Worm (Caenorhabditis elegans) whole organism, late embryonic: ENCODE results near the gene F44F4.3.

Source experiments
- C38D4.7 ChIP-seq: fragments of 200-800 bp; sonication (Bioruptor generic); optimal IDR thresholded peaks from 2 replicates; lab custom pipeline; 2018; ENCODE audit warnings: mild to moderate bottlenecking, missing genetic modification characterization, moderate library complexity, missing compliant biosample characterization
- F13H6.1 ChIP-seq: sonication (generic microtip); optimal IDR thresholded peaks from 2 replicates; lab custom pipeline; 2016; ENCODE audit warnings: missing genetic modification characterization, missing compliant biosample characterization
- K09A11.1 ChIP-seq: sonication (generic microtip); optimal IDR thresholded peaks from 2 replicates; lab custom pipeline; 2017; ENCODE audit warnings: antibody characterized with exemption, mild to moderate bottlenecking, missing genetic modification characterization, missing compliant biosample characterization; ENCODE audit not compliant: insufficient read depth
- T23F11.4 ChIP-seq: fragments of 200-800 bp; sonication (Bioruptor generic); optimal IDR thresholded peaks from 2 replicates; lab custom pipeline; 2018; ENCODE audit warnings: mild to moderate bottlenecking, missing genetic modification characterization, missing compliant biosample characterization
- ama-1 ChIP-seq: fragments of 150-350 bp; optimal IDR thresholded peaks from 2 replicates; lab custom pipeline; 2014
- ceh-18 ChIP-seq: sonication (generic microtip); optimal IDR thresholded peaks from 2 replicates; lab custom pipeline; 2016; ENCODE audit warnings: missing genetic modification characterization, missing compliant biosample characterization
- ceh-2 ChIP-seq: sonication (generic microtip); optimal IDR thresholded peaks from 2 replicates; lab custom pipeline; 2016; ENCODE audit warnings: missing genotype, missing genetic modification characterization, missing compliant biosample characterization
- ceh-22 ChIP-seq: sonication (generic microtip); optimal IDR thresholded peaks from 2 replicates; lab custom pipeline; 2017; ENCODE audit warnings: missing biosample characterization, missing genetic modification characterization
- ceh-24 ChIP-seq: sonication (generic microtip); optimal IDR thresholded peaks from 2 replicates; lab custom pipeline; 2016; ENCODE audit warnings: mild to moderate bottlenecking, missing genetic modification characterization, missing compliant biosample characterization
- ceh-30 ChIP-seq: fragments of 150-350 bp; optimal IDR thresholded peaks from 2 replicates; lab custom pipeline; 2014; ENCODE audit warnings: missing biosample characterization, missing genetic modification characterization
- ceh-31 ChIP-seq: sonication (generic microtip); optimal IDR thresholded peaks from 2 replicates; lab custom pipeline; 2016; ENCODE audit warnings: missing genetic modification characterization, missing compliant biosample characterization
- ceh-45 ChIP-seq: fragments of 200-800 bp; sonication (Bioruptor generic); IDR thresholded peaks from 2 replicates; pipeline ENCODE4 v1.3.6; 2022; ENCODE audit warnings: missing genetic modification reagents, missing genetic modification characterization, missing compliant biosample characterization
- ceh-48 ChIP-seq: sonication (generic microtip); optimal IDR thresholded peaks from 2 replicates; lab custom pipeline; 2016; ENCODE audit warnings: missing genetic modification characterization, inconsistent platforms, missing compliant biosample characterization
- dmd-4 ChIP-seq: sonication (generic microtip); optimal IDR thresholded peaks from 2 replicates; lab custom pipeline; 2016; ENCODE audit warnings: borderline replicate concordance, missing genetic modification characterization, missing compliant biosample characterization
- dve-1 ChIP-seq: sonication (generic microtip); optimal IDR thresholded peaks from 2 replicates; lab custom pipeline; 2017; ENCODE audit warnings: antibody characterized with exemption, mild to moderate bottlenecking, missing genetic modification characterization, missing compliant biosample characterization
- ets-4 ChIP-seq: sonication (generic microtip); optimal IDR thresholded peaks from 2 replicates; lab custom pipeline; 2016; ENCODE audit warnings: missing genetic modification characterization, missing compliant biosample characterization
- fax-1 ChIP-seq: sonication (generic microtip); optimal IDR thresholded peaks from 2 replicates; lab custom pipeline; 2016; ENCODE audit warnings: missing genotype, missing genetic modification characterization, missing compliant biosample characterization
- hlh-13 ChIP-seq: fragments of 200-800 bp; sonication (Bioruptor generic); optimal IDR thresholded peaks from 2 replicates; lab custom pipeline; 2018; ENCODE audit warnings: mild to moderate bottlenecking, missing genetic modification characterization, missing compliant biosample characterization
- hlh-15 ChIP-seq: sonication (generic microtip); optimal IDR thresholded peaks from 2 replicates; lab custom pipeline; 2016; ENCODE audit warnings: missing genetic modification characterization, missing compliant biosample characterization
- hlh-30 ChIP-seq: sonication (generic microtip); optimal IDR thresholded peaks from 2 replicates; lab custom pipeline; 2017; ENCODE audit warnings: antibody characterized with exemption, missing genetic modification characterization, missing compliant biosample characterization; ENCODE audit not compliant: insufficient read depth
- hlh-6 ChIP-seq: sonication (generic microtip); optimal IDR thresholded peaks from 2 replicates; lab custom pipeline; 2016; ENCODE audit warnings: missing genotype, missing genetic modification characterization, missing compliant biosample characterization
- hlh-8 ChIP-seq: sonication (generic microtip); optimal IDR thresholded peaks from 2 replicates; lab custom pipeline; 2016; ENCODE audit warnings: missing genotype, missing genetic modification characterization, missing compliant biosample characterization
- lim-6 ChIP-seq: sonication (generic microtip); optimal IDR thresholded peaks from 2 replicates; lab custom pipeline; 2016; ENCODE audit warnings: missing genetic modification characterization, missing compliant biosample characterization
- madf-2 ChIP-seq: sonication (generic microtip); optimal IDR thresholded peaks from 2 replicates; lab custom pipeline; 2017; ENCODE audit warnings: missing genetic modification characterization, missing compliant biosample characterization
- mec-3 ChIP-seq: sonication (generic microtip); optimal IDR thresholded peaks from 2 replicates; lab custom pipeline; 2016; ENCODE audit warnings: borderline replicate concordance, missing genetic modification characterization, missing compliant biosample characterization
- nfya-1 ChIP-seq: sonication (generic microtip); optimal IDR thresholded peaks from 2 replicates; lab custom pipeline; 2017; ENCODE audit warnings: missing genetic modification characterization, mild to moderate bottlenecking, missing compliant biosample characterization, antibody characterized with exemption, moderate library complexity
- nhr-232 ChIP-seq: sonication (generic microtip); optimal IDR thresholded peaks from 2 replicates; lab custom pipeline; 2016; ENCODE audit warnings: missing genetic modification characterization, missing compliant biosample characterization
- npax-4 ChIP-seq: sonication (generic microtip); optimal IDR thresholded peaks from 2 replicates; lab custom pipeline; 2016; ENCODE audit warnings: missing genetic modification characterization, missing compliant biosample characterization
- odd-2 ChIP-seq: sonication (generic microtip); optimal IDR thresholded peaks from 2 replicates; lab custom pipeline; 2017; ENCODE audit warnings: antibody characterized with exemption, mild to moderate bottlenecking, missing genetic modification characterization, missing compliant biosample characterization
- pag-3 ChIP-seq: sonication (generic microtip); optimal IDR thresholded peaks from 2 replicates; lab custom pipeline; 2016; ENCODE audit warnings: missing compliant biosample characterization, missing genetic modification characterization, borderline replicate concordance
- pax-1 ChIP-seq: fragments of 150-350 bp; optimal IDR thresholded peaks from 2 replicates; lab custom pipeline; 2014; ENCODE audit warnings: missing biosample characterization, missing genetic modification characterization
- pha-2 ChIP-seq: sonication (generic microtip); optimal IDR thresholded peaks from 2 replicates; lab custom pipeline; 2017; ENCODE audit warnings: mild to moderate bottlenecking, missing genetic modification characterization, missing compliant biosample characterization
- pha-4 ChIP-seq: fragments of 150-350 bp; optimal IDR thresholded peaks from 2 replicates; lab custom pipeline; 2018; ENCODE audit warnings: missing biosample characterization, missing genetic modification reagents, missing genetic modification characterization
- ref-2 ChIP-seq: sonication (generic microtip); optimal IDR thresholded peaks from 2 replicates; lab custom pipeline; 2016; ENCODE audit warnings: missing genetic modification characterization, missing compliant biosample characterization
- sdc-2 ChIP-seq: sonication (generic microtip); optimal IDR thresholded peaks from 2 replicates; lab custom pipeline; 2016; ENCODE audit warnings: missing genotype, missing genetic modification characterization, missing compliant biosample characterization
- tbx-2 ChIP-seq: sonication (generic microtip); optimal IDR thresholded peaks from 2 replicates; lab custom pipeline; 2016; ENCODE audit warnings: missing genetic modification characterization, missing compliant biosample characterization
- unc-3 ChIP-seq, 2 experiments: fragments of 200-800 bp in 1 of 2; sonication (Bioruptor generic) in 1 of 2; sonication (generic microtip) in 1 of 2; conservative IDR thresholded peaks in 1 of 2; optimal IDR thresholded peaks in 1 of 2; 2 replicates each; pipeline versions ENCODE4 v1.3.6 to Lab custom; 2016 to 2022; ENCODE audit warnings: missing compliant biosample characterization in 2 of 2, missing genetic modification characterization in 2 of 2, missing genetic modification reagents in 1 of 2
- unc-42 ChIP-seq: sonication (generic microtip); optimal IDR thresholded peaks from 2 replicates; lab custom pipeline; 2016; ENCODE audit warnings: missing genotype, missing genetic modification characterization, missing compliant biosample characterization
- unc-55 ChIP-seq: sonication (generic microtip); optimal IDR thresholded peaks from 2 replicates; lab custom pipeline; 2017; ENCODE audit warnings: missing biosample characterization, missing genetic modification reagents, missing genetic modification characterization
- unc-86 ChIP-seq: sonication (generic microtip); optimal IDR thresholded peaks from 2 replicates; lab custom pipeline; 2016; ENCODE audit warnings: missing genetic modification characterization, missing compliant biosample characterization
- ztf-16 ChIP-seq: sonication (generic microtip); optimal IDR thresholded peaks from 2 replicates; lab custom pipeline; 2017; ENCODE audit warnings: missing genetic modification characterization, missing compliant biosample characterization

The F44F4.3 gene

DNA sequence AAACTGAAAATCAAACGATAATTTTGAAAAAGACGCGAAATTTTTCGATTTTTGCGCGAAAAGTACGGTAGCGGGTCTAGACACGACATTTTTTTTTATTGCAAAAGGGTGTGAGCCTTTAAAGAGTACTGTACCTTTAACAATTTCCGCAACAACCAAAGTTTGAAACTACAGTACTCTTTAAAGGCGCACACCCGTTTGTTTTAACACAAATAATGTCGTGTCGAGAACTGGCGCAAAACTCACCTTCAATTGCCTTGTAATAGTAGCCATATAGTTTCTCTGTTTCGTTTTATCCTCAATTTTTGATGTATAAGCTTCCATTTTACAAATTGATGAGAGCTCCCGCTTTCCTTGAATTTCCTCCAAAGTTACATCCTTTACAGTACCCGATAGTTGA lies 468 bp downstream of the F44F4.3 start:
- TF ChIP-seq unc-3 (GFP tag; conservative IDR thresholded peaks at IDR 0.05; lab: Robert Waterston, UW) = no peak
- TF ChIP-seq unc-3 (tag; optimal IDR thresholded peaks at IDR 0.05; lab: Kevin White, UChicago) = no peak
- TF ChIP-seq ceh-24 (tag; lab: Kevin White, UChicago) = no peak
- TF ChIP-seq unc-55 = no peak
- TF ChIP-seq ama-1 (lab: Kevin White, UChicago) = no peak
- no peak for TF ChIP-seq ceh-31 (tag; lab: Kevin White, UChicago)
- TF ChIP-seq ceh-18 (tag; lab: Kevin White, UChicago) = no peak
- TF ChIP-seq ztf-16 = no peak
- no peak for TF ChIP-seq sdc-2 (tag; lab: Kevin White, UChicago)
- TF ChIP-seq unc-42 (tag; lab: Kevin White, UChicago) = no peak
- no peak for TF ChIP-seq dve-1
- no peak for TF ChIP-seq nhr-232
- TF ChIP-seq ceh-22 (tag; lab: Kevin White, UChicago) = no peak
- no peak for TF ChIP-seq npax-4
- TF ChIP-seq ceh-48 (tag; lab: Kevin White, UChicago) = no peak
- no peak for TF ChIP-seq hlh-6 (tag; lab: Kevin White, UChicago)
- TF ChIP-seq madf-2 = no peak
- no peak for TF ChIP-seq mec-3 (tag; lab: Kevin White, UChicago)
- no peak for TF ChIP-seq nfya-1 (tag; lab: Kevin White, UChicago)
- TF ChIP-seq, all 69 proteins: peak for 0

ce11 chrII:10884396-10884795 lies 1.3 kb downstream of the F44F4.3 start, which contains the start of gene egg-3:
Gene egg-3, minus strand, starts transcription at chrII:10884441.
- TF ChIP-seq pha-2 = no peak
- no peak for TF ChIP-seq ceh-30 (tag; lab: Kevin White, UChicago)
- TF ChIP-seq ceh-22 (tag; lab: Kevin White, UChicago) = no peak
- TF ChIP-seq K09A11.1 = no peak
- TF ChIP-seq tbx-2 (tag; lab: Kevin White, UChicago) = no peak
- no peak for TF ChIP-seq ref-2 (tag; lab: Kevin White, UChicago)
- TF ChIP-seq ets-4 (tag; lab: Kevin White, UChicago) = no peak
- no peak for TF ChIP-seq sdc-2 (tag; lab: Kevin White, UChicago)
- no peak for TF ChIP-seq hlh-15 (tag; lab: Kevin White, UChicago)
- no peak for TF ChIP-seq unc-86 (tag; lab: Kevin White, UChicago)
- no peak for TF ChIP-seq lim-6 (tag; lab: Kevin White, UChicago)
- no peak for TF ChIP-seq pax-1 (tag; lab: Kevin White, UChicago)

- no peak for TF ChIP-seq ceh-48 (tag; lab: Kevin White, UChicago)
- no peak for TF ChIP-seq dmd-4 (tag; lab: Kevin White, UChicago)
- no peak for TF ChIP-seq nhr-232
- TF ChIP-seq hlh-8 = no peak
- no peak for TF ChIP-seq odd-2 (tag; lab: Kevin White, UChicago)
- TF ChIP-seq hlh-13 (GFP tag; lab: Kevin White, UChicago) = no peak
- no peak for TF ChIP-seq C38D4.7 (GFP tag; lab: Kevin White, UChicago)
- TF ChIP-seq sdc-2 (tag; lab: Kevin White, UChicago) = no peak
- no peak for TF ChIP-seq K09A11.1
- no peak for TF ChIP-seq pha-4
- no peak for TF ChIP-seq F13H6.1 (tag; lab: Kevin White, UChicago)
- TF ChIP-seq lim-6 (tag; lab: Kevin White, UChicago) = no peak
- no peak for TF ChIP-seq nfya-1 (tag; lab: Kevin White, UChicago)
Measured at ce11 chrII:10880625-10881024, 5.1 kb downstream of the F44F4.3 start, which contains the start of gene lurp-1. Gene lurp-1, plus strand, starts transcription at chrII:10880925.

ce11 chrII:10873631-10874030 lies 12.1 kb downstream of the F44F4.3 start, which contains the start of gene orc-2:
Gene orc-2, plus strand, starts transcription at chrII:10873931.
- no peak for TF ChIP-seq fax-1 (tag; lab: Kevin White, UChicago)
- no peak for TF ChIP-seq ceh-45 (GFP tag; lab: Robert Waterston, UW)
- TF ChIP-seq T23F11.4 = no peak
- no peak for TF ChIP-seq ceh-2 (tag; lab: Kevin White, UChicago)
- TF ChIP-seq hlh-30 (tag; lab: Kevin White, UChicago) = no peak
- no peak for TF ChIP-seq hlh-6 (tag; lab: Kevin White, UChicago)
- TF ChIP-seq F13H6.1 (tag; lab: Kevin White, UChicago) = no peak
- TF ChIP-seq dve-1 = no peak
- no peak for TF ChIP-seq odd-2 (tag; lab: Kevin White, UChicago)
- TF ChIP-seq pag-3 (tag; lab: Kevin White, UChicago) = no peak
